Worm (Caenorhabditis elegans) whole organism, L1 larva: ENCODE data around the gene rad-54.B.

Source experiments
- aly-2 ChIP-seq: fragments of 150-350 bp; optimal IDR thresholded peaks from 2 replicates; lab custom pipeline; 2014; ENCODE audit warnings: missing biosample characterization, missing genetic modification characterization
- ceh-8 ChIP-seq: fragments of 200-800 bp; sonication (Bioruptor generic); optimal IDR thresholded peaks from 2 replicates; lab custom pipeline; 2018; ENCODE audit warnings: mild to moderate bottlenecking, missing genetic modification characterization, moderate library complexity, missing compliant biosample characterization
- fos-1 ChIP-seq: fragments of 150-350 bp; optimal IDR thresholded peaks from 2 replicates; lab custom pipeline; 2014; ENCODE audit warnings: missing biosample characterization, missing genetic modification characterization
- mdl-1 ChIP-seq, 2 experiments: fragments of 150-350 bp; optimal IDR thresholded peaks; 2 replicates each; lab custom pipeline; 2014 to 2017; ENCODE audit warnings: missing biosample characterization in 2 of 2, missing genetic modification characterization in 2 of 2, inconsistent platforms in 1 of 2
- nhr-12 ChIP-seq: sonication (generic microtip); optimal IDR thresholded peaks from 2 replicates; lab custom pipeline; 2017; ENCODE audit warnings: missing biosample characterization, missing genetic modification characterization
- nhr-28 ChIP-seq: fragments of 150-350 bp; optimal IDR thresholded peaks from 2 replicates; lab custom pipeline; 2014; ENCODE audit warnings: missing biosample characterization, missing genetic modification characterization
- nhr-77 ChIP-seq: fragments of 150-350 bp; optimal IDR thresholded peaks from 2 replicates; lab custom pipeline; 2014; ENCODE audit warnings: missing biosample characterization, missing genetic modification characterization

DNA sequence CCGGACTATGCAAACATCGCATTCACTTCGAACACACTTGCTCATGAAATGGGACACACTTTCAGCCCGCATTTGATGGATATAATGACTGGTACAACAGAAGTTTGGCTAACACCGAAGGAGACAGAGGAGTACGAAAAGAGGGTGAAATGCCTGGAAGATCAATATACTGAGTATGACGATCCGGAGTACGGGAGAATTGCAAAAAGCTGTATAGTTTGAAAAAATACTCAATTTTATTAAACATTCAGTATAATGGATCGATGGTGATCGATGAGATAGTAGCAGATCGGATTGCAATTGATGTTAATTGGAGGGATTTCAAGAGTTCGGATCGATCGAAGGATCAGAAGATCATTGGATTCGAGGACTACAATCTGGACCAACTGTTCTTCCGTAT, 23.3 kb upstream of the rad-54.B start:
- no peak for TF ChIP-seq ceh-8 (GFP tag; lab: Kevin White, UChicago)
- no peak for TF ChIP-seq mdl-1 (tag; optimal IDR thresholded peaks at IDR 0.05; lab: Kevin White, UChicago)
- TF ChIP-seq nhr-28: no peak
- no peak for TF ChIP-seq nhr-12 (tag; lab: Kevin White, UChicago)
- no peak for TF ChIP-seq fos-1 (tag; lab: Kevin White, UChicago)
- TF ChIP-seq aly-2 (tag; lab: Kevin White, UChicago): no peak
- no peak for TF ChIP-seq nhr-77 (tag; lab: Kevin White, UChicago)
